Worm (Caenorhabditis elegans) whole organism, L1 larva: Measurements from ENCODE around the gene pag-3.
A peak's percentile ranks its signal among the peaks of the same experiment; 100 is the strongest.

Experiments
- alr-1 ChIP-seq: fragments of 200-800 bp; sonication (Bioruptor generic); optimal IDR thresholded peaks from 2 replicates; lab custom pipeline; 2018; ENCODE audit warnings: borderline replicate concordance, mild to moderate bottlenecking, missing genetic modification characterization, missing compliant biosample characterization
- blmp-1 ChIP-seq: fragments of 150-350 bp; optimal IDR thresholded peaks from 2 replicates; lab custom pipeline; 2014; ENCODE audit warnings: missing biosample characterization, missing genetic modification characterization
- ceh-63 ChIP-seq: fragments of 200-800 bp; sonication (Bioruptor generic); optimal IDR thresholded peaks from 2 replicates; lab custom pipeline; 2018; ENCODE audit warnings: mild to moderate bottlenecking, missing genetic modification characterization, missing compliant biosample characterization
- ceh-8 ChIP-seq: fragments of 200-800 bp; sonication (Bioruptor generic); optimal IDR thresholded peaks from 2 replicates; lab custom pipeline; 2018; ENCODE audit warnings: mild to moderate bottlenecking, missing genetic modification characterization, moderate library complexity, missing compliant biosample characterization
- ceh-88 ChIP-seq: fragments of 200-800 bp; sonication (Bioruptor generic); IDR thresholded peaks from 2 replicates; pipeline ENCODE4 v1.3.6; 2022; ENCODE audit warnings: missing genetic modification characterization, missing compliant biosample characterization
- ces-1 ChIP-seq: fragments of 150-350 bp; optimal IDR thresholded peaks from 2 replicates; lab custom pipeline; 2014; ENCODE audit warnings: missing biosample characterization, missing genetic modification reagents, missing genetic modification characterization
- dpl-1 ChIP-seq, 3 experiments: fragments of 150-350 bp in 2 of 3; sonication (generic microtip) in 1 of 3; optimal IDR thresholded peaks; 2 replicates each; lab custom pipeline; 2014 to 2017; ENCODE audit warnings: missing biosample characterization in 3 of 3, missing genetic modification characterization in 3 of 3, missing genetic modification reagents in 3 of 3
- dsc-1 ChIP-seq: sonication (generic microtip); optimal IDR thresholded peaks from 2 replicates; lab custom pipeline; 2016; ENCODE audit warnings: mild to moderate bottlenecking, missing genetic modification characterization, missing compliant biosample characterization
- efl-1 ChIP-seq, 4 experiments: fragments of 150-350 bp; optimal IDR thresholded peaks in 3 of 4; peaks in 1 of 4; 1 replicate in 1 of 4; 2 replicates in 3 of 4; lab custom pipeline; 2014; ENCODE audit warnings: missing biosample characterization in 2 of 4, missing genetic modification characterization in 2 of 4, missing genetic modification reagents in 2 of 4
- efl-3 ChIP-seq: fragments of 200-800 bp; sonication (Bioruptor generic); optimal IDR thresholded peaks from 2 replicates; lab custom pipeline; 2018; ENCODE audit warnings: mild to moderate bottlenecking, missing genetic modification characterization, missing compliant biosample characterization
- egl-13 ChIP-seq: sonication (generic microtip); optimal IDR thresholded peaks from 2 replicates; lab custom pipeline; 2016; ENCODE audit warnings: missing genotype, missing genetic modification reagents, missing genetic modification characterization, missing compliant biosample characterization
- elt-3 ChIP-seq, 6 experiments: fragments of 150-350 bp in 1 of 6; sonication (generic microtip); optimal IDR thresholded peaks; 2 replicates each; lab custom pipeline; 2017 to 2018; ENCODE audit warnings: missing biosample characterization in 6 of 6, missing genetic modification characterization in 6 of 6, inconsistent platforms in 1 of 6
- ets-5 ChIP-seq: fragments of 200-800 bp; sonication (Bioruptor generic); IDR thresholded peaks from 2 replicates; pipeline ENCODE4 v1.3.6; 2022; ENCODE audit warnings: missing genetic modification characterization, missing compliant biosample characterization
- hlh-17 ChIP-seq: fragments of 200-800 bp; sonication (Bioruptor generic); optimal IDR thresholded peaks from 2 replicates; lab custom pipeline; 2018; ENCODE audit warnings: missing genetic modification characterization, mild to moderate bottlenecking, missing compliant biosample characterization, moderate library complexity, borderline replicate concordance
- irx-1 ChIP-seq: sonication (generic microtip); optimal IDR thresholded peaks from 2 replicates; lab custom pipeline; 2016; ENCODE audit warnings: missing genetic modification characterization, missing compliant biosample characterization
- jun-1 ChIP-seq: fragments of 150-350 bp; optimal IDR thresholded peaks from 2 replicates; lab custom pipeline; 2014; ENCODE audit warnings: missing biosample characterization, missing genetic modification reagents, missing genetic modification characterization
- lin-15B ChIP-seq: fragments of 150-350 bp; sonication (generic microtip); optimal IDR thresholded peaks from 3 replicates; lab custom pipeline; 2014; ENCODE audit warnings: missing biosample characterization, missing genetic modification characterization
- lin-35 ChIP-seq, 2 experiments: fragments of 150-350 bp; optimal IDR thresholded peaks; 2 replicates each; lab custom pipeline; 2014; ENCODE audit warnings: missing biosample characterization in 2 of 2, missing genetic modification characterization in 2 of 2, missing genetic modification reagents in 2 of 2
- mab-9 ChIP-seq: fragments of 200-800 bp; sonication (Bioruptor generic); IDR thresholded peaks from 2 replicates; pipeline ENCODE4 v1.3.6; 2022; ENCODE audit warnings: missing genetic modification reagents, missing genetic modification characterization, missing compliant biosample characterization
- mef-2 ChIP-seq: fragments of 150-350 bp; optimal IDR thresholded peaks from 2 replicates; lab custom pipeline; 2014; ENCODE audit warnings: missing biosample characterization, missing genetic modification characterization
- nhr-12 ChIP-seq: sonication (generic microtip); optimal IDR thresholded peaks from 2 replicates; lab custom pipeline; 2017; ENCODE audit warnings: missing biosample characterization, missing genetic modification characterization
- nhr-28 ChIP-seq: fragments of 150-350 bp; optimal IDR thresholded peaks from 2 replicates; lab custom pipeline; 2014; ENCODE audit warnings: missing biosample characterization, missing genetic modification characterization
- nhr-71 ChIP-seq: sonication (generic microtip); optimal IDR thresholded peaks from 2 replicates; lab custom pipeline; 2016; ENCODE audit warnings: mild to moderate bottlenecking, missing genetic modification characterization, moderate library complexity, missing compliant biosample characterization
- nhr-76 ChIP-seq: sonication (generic microtip); optimal IDR thresholded peaks from 2 replicates; lab custom pipeline; 2017; ENCODE audit warnings: missing biosample characterization, missing genetic modification characterization
- nhr-84 ChIP-seq: sonication (generic microtip); optimal IDR thresholded peaks from 2 replicates; lab custom pipeline; 2017; ENCODE audit warnings: missing biosample characterization, missing genetic modification characterization
- nhr-85 ChIP-seq: sonication (generic microtip); peaks from one replicate; lab custom pipeline; 2016; ENCODE audit warnings: missing genetic modification characterization, inconsistent platforms, missing compliant biosample characterization
- pax-3 ChIP-seq: fragments of 200-800 bp; sonication (Bioruptor generic); optimal IDR thresholded peaks from 2 replicates; lab custom pipeline; 2018; ENCODE audit warnings: mild to moderate bottlenecking, missing genetic modification characterization, moderate library complexity, missing compliant biosample characterization
- pqm-1 ChIP-seq: sonication (generic microtip); optimal IDR thresholded peaks from 3 replicates; lab custom pipeline; 2017; ENCODE audit warnings: missing biosample characterization, missing genetic modification characterization
- snpc-4 ChIP-seq: fragments of 150-350 bp; optimal IDR thresholded peaks from 2 replicates; lab custom pipeline; 2014; ENCODE audit warnings: missing biosample characterization, missing genetic modification characterization
- snu-23 ChIP-seq: sonication (generic microtip); optimal IDR thresholded peaks from 2 replicates; lab custom pipeline; 2016; ENCODE audit warnings: missing genetic modification characterization, missing compliant biosample characterization
- sox-4 ChIP-seq: sonication (generic microtip); optimal IDR thresholded peaks from 2 replicates; lab custom pipeline; 2016; ENCODE audit warnings: missing genetic modification characterization, missing compliant biosample characterization
- swsn-7 ChIP-seq: sonication (generic microtip); optimal IDR thresholded peaks from 2 replicates; lab custom pipeline; 2016; ENCODE audit warnings: missing genetic modification characterization, missing compliant biosample characterization
- unc-62 ChIP-seq: fragments of 150-350 bp; optimal IDR thresholded peaks from 2 replicates; lab custom pipeline; 2014; ENCODE audit warnings: missing biosample characterization, missing genetic modification reagents, missing genetic modification characterization
- unc-98 ChIP-seq: fragments of 200-800 bp; sonication (Bioruptor generic); IDR thresholded peaks from 2 replicates; pipeline ENCODE4 v1.3.6; 2022; ENCODE audit warnings: missing genetic modification characterization, missing compliant biosample characterization
- vab-15 ChIP-seq: sonication (generic microtip); optimal IDR thresholded peaks from 2 replicates; lab custom pipeline; 2017; ENCODE audit warnings: missing genotype, mild to moderate bottlenecking, missing genetic modification characterization, missing compliant biosample characterization
- xbp-1 ChIP-seq: sonication (generic microtip); optimal IDR thresholded peaks from 2 replicates; lab custom pipeline; 2016; ENCODE audit warnings: missing genetic modification characterization, missing compliant biosample characterization
- zip-4 ChIP-seq: fragments of 200-800 bp; sonication (Bioruptor generic); optimal IDR thresholded peaks from 2 replicates; lab custom pipeline; 2018; ENCODE audit warnings: mild to moderate bottlenecking, missing genetic modification characterization, moderate library complexity, missing compliant biosample characterization
- ztf-11 ChIP-seq, 2 experiments: sonication (generic microtip); optimal IDR thresholded peaks; 2 replicates each; lab custom pipeline; 2016 to 2017; ENCODE audit warnings: missing genetic modification characterization in 2 of 2, missing biosample characterization in 1 of 2, missing compliant biosample characterization in 1 of 2
- ztf-4 ChIP-seq: fragments of 150-350 bp; optimal IDR thresholded peaks from 2 replicates; lab custom pipeline; 2014; ENCODE audit warnings: missing biosample characterization, missing genetic modification characterization

pag-3 gene

ce11 chrX:14964253-14964652 is 9.8 kb upstream of the pag-3 start, which contains the start of gene rgs-11:
TSS of gene rgs-11 (plus strand) at chrX:14964553.
- no peak for TF ChIP-seq nhr-85 (tag; lab: Kevin White, UChicago)
- no peak for TF ChIP-seq ztf-4 (tag; lab: Kevin White, UChicago)
- TF ChIP-seq lin-15B (tag; lab: Kevin White, UChicago) = no peak
- TF ChIP-seq egl-13 (tag; lab: Kevin White, UChicago) = no peak
- TF ChIP-seq hlh-17 (GFP tag; lab: Kevin White, UChicago) = no peak
- no peak for TF ChIP-seq nhr-76 (tag; lab: Kevin White, UChicago)
- TF ChIP-seq mab-9 (GFP tag; lab: Robert Waterston, UW) = no peak
- TF ChIP-seq ces-1 (GFP tag; lab: Kevin White, UChicago) = no peak
- no peak for TF ChIP-seq jun-1 (tag; lab: Kevin White, UChicago)

ce11 chrX:14962456-14962855 is 8.0 kb upstream of the pag-3 start, which contains the start of gene rgs-10:
TSS of gene rgs-10 (plus strand) at chrX:14962756.
- no peak for TF ChIP-seq nhr-76 (tag; lab: Kevin White, UChicago)
- no peak for TF ChIP-seq pax-3
- TF ChIP-seq elt-3 (tag; optimal IDR thresholded peaks at IDR 0.05; lab: Kevin White, UChicago) = no peak
- TF ChIP-seq ceh-63 (GFP tag; lab: Kevin White, UChicago) = no peak
- no peak for TF ChIP-seq nhr-12
- TF ChIP-seq vab-15 (tag; lab: Kevin White, UChicago) = no peak
- no peak for TF ChIP-seq efl-1 (optimal IDR thresholded peaks at IDR 0.05; lab: Kevin White, UChicago)
- peak in 1 of 2 experiments; percentile 39 for TF ChIP-seq efl-1 (GFP tag; optimal IDR thresholded peaks at IDR 0.05 in 1 of 2; lab: Kevin White, UChicago)

ce11 chrX:14961471-14961870 is 7.0 kb upstream of the pag-3 start, which contains the start of gene idpp-3:
TSS of gene idpp-3 (minus strand) at chrX:14961571.
- TF ChIP-seq efl-1 (optimal IDR thresholded peaks at IDR 0.05; lab: Kevin White, UChicago) (no peak), efl-1 (GFP tag; optimal IDR thresholded peaks at IDR 0.05 in 1 of 2; lab: Kevin White, UChicago) (peak in 1 of 2 experiments; percentile 84), ceh-88 (GFP tag; lab: Robert Waterston, UW) (no peak)
- TF ChIP-seq, all 84 proteins: peak for 1

DNA sequence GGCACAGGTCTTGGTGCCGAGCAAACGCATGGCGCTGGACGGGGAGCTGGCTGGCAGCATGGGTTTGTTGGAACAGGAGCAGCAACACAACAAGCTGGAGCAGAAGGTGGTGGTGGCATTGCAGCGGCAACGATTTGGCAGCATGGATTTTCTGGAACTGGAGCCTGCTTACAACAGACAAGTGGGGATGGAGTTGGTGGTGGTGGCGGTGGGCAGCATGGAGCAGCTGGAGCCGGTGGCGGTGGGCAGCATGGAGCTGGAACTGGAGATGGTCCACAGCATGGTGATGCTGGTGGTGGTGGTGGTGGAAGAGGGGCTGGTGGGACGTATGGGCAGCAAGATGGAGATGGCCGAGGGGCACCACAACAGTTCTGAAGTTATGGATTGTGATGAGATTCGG is 6.4 kb upstream of the pag-3 start:
- no peak for TF ChIP-seq efl-3 (GFP tag; lab: Kevin White, UChicago)
- TF ChIP-seq swsn-7 = no peak
- TF ChIP-seq dsc-1 (tag; lab: Kevin White, UChicago) = no peak
- no peak for TF ChIP-seq nhr-71 (tag; lab: Kevin White, UChicago)
- no peak for TF ChIP-seq ztf-11 (tag; optimal IDR thresholded peaks at IDR 0.05; lab: Kevin White, UChicago)
- no peak for TF ChIP-seq ztf-4 (tag; lab: Kevin White, UChicago)
- TF ChIP-seq lin-35 (GFP tag; optimal IDR thresholded peaks at IDR 0.05; lab: Kevin White, UChicago) = no peak
- no peak for TF ChIP-seq xbp-1
- TF ChIP-seq blmp-1 (tag; lab: Kevin White, UChicago) = no peak
- TF ChIP-seq unc-98 (GFP tag; lab: Robert Waterston, UW) = no peak
- TF ChIP-seq sox-4 (tag; lab: Kevin White, UChicago) = no peak
- TF ChIP-seq ets-5 (GFP tag; lab: Robert Waterston, UW) = no peak
- TF ChIP-seq pax-3 = no peak

DNA sequence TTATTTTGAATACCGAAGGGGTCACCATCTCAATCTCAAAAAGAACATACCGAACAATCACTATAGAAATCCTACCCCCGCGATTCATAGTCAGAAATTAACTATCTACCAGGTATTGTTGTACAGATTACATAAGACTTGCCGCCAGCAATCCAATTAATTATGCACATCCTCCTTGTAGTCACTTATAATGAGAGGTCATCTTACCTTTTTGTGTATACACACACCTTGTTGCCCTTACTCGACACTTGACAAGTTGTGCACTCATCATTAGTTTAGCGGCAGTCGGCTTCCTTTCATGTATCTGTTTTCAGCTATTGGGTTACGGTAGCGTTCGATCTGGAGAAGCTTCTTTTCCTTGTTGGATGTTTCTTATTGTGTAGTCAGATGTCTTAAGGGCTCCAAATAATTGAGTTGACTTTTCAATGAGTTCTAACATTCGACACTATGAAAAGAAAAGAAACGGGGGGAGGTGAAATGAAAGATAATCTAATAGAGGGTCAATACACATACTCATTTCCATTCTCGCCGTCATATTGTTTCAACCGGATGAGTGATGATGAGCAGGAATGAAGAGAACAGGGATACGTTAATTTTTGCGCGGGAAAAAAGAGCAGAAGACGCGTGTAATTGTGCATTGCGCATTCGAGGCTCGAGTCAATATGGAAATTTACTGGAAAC is 5.1 kb upstream of the pag-3 start:
- TF ChIP-seq zip-4 (GFP tag; lab: Kevin White, UChicago) (no peak), nhr-84 (tag; lab: Kevin White, UChicago) (no peak), snpc-4 (tag; lab: Kevin White, UChicago) (no peak), ceh-8 (GFP tag; lab: Kevin White, UChicago) (no peak), unc-62 (no peak), vab-15 (tag; lab: Kevin White, UChicago) (no peak), mab-9 (GFP tag; lab: Robert Waterston, UW) (no peak), dpl-1 (GFP tag; optimal IDR thresholded peaks at IDR 0.05; lab: Kevin White, UChicago) (no peak), alr-1 (no peak), egl-13 (tag; lab: Kevin White, UChicago) (no peak), nhr-76 (tag; lab: Kevin White, UChicago) (no peak), irx-1 (no peak), nhr-28 (tag; lab: Kevin White, UChicago) (no peak), pqm-1 (tag; lab: Kevin White, UChicago) (no peak), snu-23 (GFP tag; lab: Kevin White, UChicago) (no peak), mef-2 (tag; lab: Kevin White, UChicago) (no peak)
- TF ChIP-seq, all 84 proteins: peak for 0
